Fruit fly (Drosophila melanogaster) whole organism, embryonic: ENCODE results near the gene Muc68Ca.
A peak's percentile ranks its signal among the peaks of the same experiment; 100 is the strongest.

Experiments used
- Antp ChIP-seq: fragments of 200-800 bp; sonication (Bioruptor generic); optimal IDR thresholded peaks from 3 replicates; lab custom pipeline; 2016; ENCODE audit warnings: missing biosample characterization, missing genetic modification characterization
- CG11093 ChIP-seq: fragments of 200-800 bp; sonication (Bioruptor generic); IDR thresholded peaks from 3 replicates; pipeline ENCODE4 v1.3.6; 2022; ENCODE audit warnings: missing biosample characterization, missing genetic modification characterization
- CG11504 ChIP-seq: fragments of 200-800 bp; sonication (Bioruptor generic); optimal IDR thresholded peaks from 3 replicates; lab custom pipeline; 2019; ENCODE audit warnings: missing biosample characterization, mild to moderate bottlenecking, missing genetic modification characterization, moderate library complexity
- CG12942 ChIP-seq: fragments of 200-800 bp; sonication (Bioruptor generic); optimal IDR thresholded peaks from 3 replicates; lab custom pipeline; 2016; ENCODE audit warnings: missing biosample characterization, missing genetic modification characterization
- CG17359 ChIP-seq: fragments of 200-800 bp; sonication (Bioruptor generic); optimal IDR thresholded peaks from 3 replicates; lab custom pipeline; 2018; ENCODE audit warnings: missing biosample characterization, mild to moderate bottlenecking, missing genetic modification characterization, moderate library complexity
- CG17802 ChIP-seq: fragments of 200-800 bp; sonication (Bioruptor generic); optimal IDR thresholded peaks from 2 replicates; lab custom pipeline; 2018; ENCODE audit warnings: missing biosample characterization, mild to moderate bottlenecking, missing genetic modification characterization, moderate library complexity
- CG2889 ChIP-seq: fragments of 200-800 bp; sonication (Bioruptor generic); IDR thresholded peaks from 3 replicates; pipeline ENCODE4 v1.3.6; 2022; ENCODE audit warnings: missing biosample characterization, missing genetic modification characterization
- CG3281 ChIP-seq: fragments of 200-800 bp; sonication (Bioruptor generic); optimal IDR thresholded peaks from 3 replicates; lab custom pipeline; 2017; ENCODE audit warnings: missing biosample characterization, mild to moderate bottlenecking, missing genetic modification characterization
- CG33557 ChIP-seq: fragments of 200-800 bp; sonication (Bioruptor generic); optimal IDR thresholded peaks from 2 replicates; lab custom pipeline; 2019; ENCODE audit warnings: missing biosample characterization, mild to moderate bottlenecking, missing genetic modification characterization, moderate library complexity
- CG3407 ChIP-seq: fragments of 200-800 bp; sonication (Bioruptor generic); optimal IDR thresholded peaks from 2 replicates; lab custom pipeline; 2018; ENCODE audit warnings: missing biosample characterization, mild to moderate bottlenecking, missing genetic modification characterization
- CG34224 ChIP-seq: fragments of 200-800 bp; sonication (Bioruptor generic); IDR thresholded peaks from 3 replicates; pipeline ENCODE4 v1.3.6; 2022; ENCODE audit warnings: missing biosample characterization, missing genetic modification characterization; ENCODE audit not compliant: partially characterized antibody
- CG3838 ChIP-seq: fragments of 200-800 bp; sonication (Bioruptor generic); optimal IDR thresholded peaks from 3 replicates; lab custom pipeline; 2016; ENCODE audit warnings: missing biosample characterization, missing genetic modification characterization
- CG4282 ChIP-seq: fragments of 200-800 bp; sonication (Bioruptor generic); optimal IDR thresholded peaks from 2 replicates; lab custom pipeline; 2016; ENCODE audit warnings: missing biosample characterization, missing genetic modification characterization
- CG6689 ChIP-seq: fragments of 200-800 bp; sonication (Bioruptor generic); IDR thresholded peaks from 2 replicates; pipeline ENCODE4 v1.3.6; 2022; ENCODE audit warnings: missing biosample characterization, missing genetic modification characterization
- CG7987 ChIP-seq: fragments of 200-800 bp; sonication (Bioruptor generic); optimal IDR thresholded peaks from 2 replicates; lab custom pipeline; 2018; ENCODE audit warnings: missing biosample characterization, mild to moderate bottlenecking, missing genetic modification characterization, moderate library complexity
- CG8281 ChIP-seq: fragments of 200-800 bp; sonication (Bioruptor generic); optimal IDR thresholded peaks from 2 replicates; lab custom pipeline; 2018; ENCODE audit warnings: missing biosample characterization, mild to moderate bottlenecking, missing genetic modification characterization, moderate library complexity
- CG8944 ChIP-seq: fragments of 200-800 bp; sonication (Bioruptor generic); optimal IDR thresholded peaks from 3 replicates; lab custom pipeline; 2016; ENCODE audit warnings: missing biosample characterization, missing genetic modification characterization
- CG9932 ChIP-seq: fragments of 200-800 bp; sonication (Bioruptor generic); IDR thresholded peaks from 2 replicates; pipeline ENCODE4 v1.3.6; 2022; ENCODE audit warnings: missing biosample characterization, missing genetic modification characterization
- Doc2 ChIP-seq: fragments of 200-800 bp; sonication (Bioruptor generic); IDR thresholded peaks from 2 replicates; pipeline ENCODE4 v1.3.6; 2022; ENCODE audit warnings: missing biosample characterization, missing genetic modification characterization
- Dp ChIP-seq: fragments of 200-800 bp; sonication (Bioruptor generic); optimal IDR thresholded peaks from 2 replicates; lab custom pipeline; 2018; ENCODE audit warnings: missing biosample characterization, mild to moderate bottlenecking, missing genetic modification characterization, moderate library complexity
- MTF-1 ChIP-seq: fragments of 200-800 bp; sonication (Bioruptor generic); optimal IDR thresholded peaks from 2 replicates; lab custom pipeline; 2018; ENCODE audit warnings: missing biosample characterization, mild to moderate bottlenecking, missing genetic modification characterization, borderline replicate concordance
- Mrtf ChIP-seq: fragments of 200-800 bp; sonication (Bioruptor generic); IDR thresholded peaks from 3 replicates; pipeline ENCODE4 v1.3.6; 2022; ENCODE audit warnings: missing biosample characterization, missing genetic modification characterization
- NC2α ChIP-seq: fragments of 200-800 bp; sonication (Bioruptor generic); optimal IDR thresholded peaks from 2 replicates; lab custom pipeline; 2016; ENCODE audit warnings: missing biosample characterization, missing genetic modification characterization
- NC2β ChIP-seq: fragments of 200-800 bp; sonication (Bioruptor generic); optimal IDR thresholded peaks from 2 replicates; lab custom pipeline; 2016; ENCODE audit warnings: missing biosample characterization, missing genetic modification characterization
- Oli ChIP-seq: fragments of 200-800 bp; sonication (Bioruptor generic); optimal IDR thresholded peaks from 2 replicates; lab custom pipeline; 2018; ENCODE audit warnings: missing biosample characterization, mild to moderate bottlenecking, missing genetic modification characterization, moderate library complexity
- Optix ChIP-seq: fragments of 200-800 bp; sonication (Bioruptor generic); IDR thresholded peaks from 3 replicates; pipeline ENCODE4 v1.3.6; 2022; ENCODE audit warnings: missing biosample characterization, missing genetic modification characterization
- Sin3A ChIP-seq: fragments of >200 bp; optimal IDR thresholded peaks from 2 replicates; lab custom pipeline; 2018
- Usf ChIP-seq: fragments of 200-800 bp; sonication (Bioruptor generic); optimal IDR thresholded peaks from 2 replicates; lab custom pipeline; 2017; ENCODE audit warnings: missing genotype, missing biosample characterization, missing genetic modification characterization
- al ChIP-seq: fragments of 200-800 bp; sonication (Bioruptor generic); IDR thresholded peaks from 2 replicates; pipeline ENCODE4 v1.3.6; 2022; ENCODE audit warnings: missing biosample characterization, missing genetic modification characterization
- ase ChIP-seq: fragments of 200-800 bp; sonication (Bioruptor generic); IDR thresholded peaks from 3 replicates; pipeline ENCODE4 v1.3.6; 2022; ENCODE audit warnings: missing biosample characterization, missing genetic modification characterization
- chif ChIP-seq, 2 experiments: fragments of 200-800 bp; sonication (Bioruptor generic); optimal IDR thresholded peaks; 3 replicates each; lab custom pipeline; 2016; ENCODE audit warnings: missing biosample characterization in 2 of 2, missing genetic modification characterization in 2 of 2
- dimm ChIP-seq: fragments of 200-800 bp; sonication (Bioruptor generic); IDR thresholded peaks from 2 replicates; pipeline ENCODE4 v1.3.6; 2022; ENCODE audit warnings: missing biosample characterization, missing genetic modification characterization
- dmrt11E ChIP-seq: fragments of 200-800 bp; sonication (Bioruptor generic); optimal IDR thresholded peaks from 3 replicates; lab custom pipeline; 2018; ENCODE audit warnings: missing biosample characterization, mild to moderate bottlenecking, missing genetic modification characterization, moderate library complexity
- dysf ChIP-seq: fragments of 200-800 bp; sonication (Bioruptor generic); IDR thresholded peaks from 3 replicates; pipeline ENCODE4 v1.3.6; 2022; ENCODE audit warnings: missing biosample characterization, missing genetic modification characterization
- esg ChIP-seq: fragments of 200-800 bp; sonication (Bioruptor generic); conservative IDR thresholded peaks from 2 replicates; pipeline ENCODE4 v1.3.6; 2022; ENCODE audit warnings: missing biosample characterization, missing genetic modification characterization
- gem ChIP-seq: fragments of 200-800 bp; sonication (Bioruptor generic); optimal IDR thresholded peaks from 2 replicates; lab custom pipeline; 2019; ENCODE audit warnings: missing biosample characterization, mild to moderate bottlenecking, missing genetic modification characterization, moderate library complexity
- gro ChIP-seq: fragments of 200-800 bp; sonication (Bioruptor generic); optimal IDR thresholded peaks from 2 replicates; lab custom pipeline; 2016; ENCODE audit warnings: missing biosample characterization, missing genetic modification characterization
- gsb ChIP-seq: fragments of 200-800 bp; sonication (Bioruptor generic); IDR thresholded peaks from 2 replicates; pipeline ENCODE4 v1.3.6; 2022; ENCODE audit warnings: missing biosample characterization, missing genetic modification characterization
- ind ChIP-seq: fragments of 200-800 bp; sonication (Bioruptor generic); optimal IDR thresholded peaks from 3 replicates; lab custom pipeline; 2016; ENCODE audit warnings: missing biosample characterization, missing genetic modification characterization
- inv ChIP-seq: fragments of 200-800 bp; sonication (Bioruptor generic); IDR thresholded peaks from 2 replicates; pipeline ENCODE4 v1.3.6; 2022; ENCODE audit warnings: missing biosample characterization, missing genetic modification characterization; ENCODE audit not compliant: partially characterized antibody
- kah ChIP-seq: fragments of 200-800 bp; sonication (Bioruptor generic); optimal IDR thresholded peaks from 2 replicates; lab custom pipeline; 2018; ENCODE audit warnings: missing biosample characterization, mild to moderate bottlenecking, missing genetic modification characterization
- lilli ChIP-seq: fragments of 200-800 bp; sonication (Bioruptor generic); optimal IDR thresholded peaks from 3 replicates; lab custom pipeline; 2016; ENCODE audit warnings: missing biosample characterization, missing genetic modification characterization
- maf-S ChIP-seq: fragments of 200-800 bp; sonication (Bioruptor generic); optimal IDR thresholded peaks from 2 replicates; lab custom pipeline; 2016; ENCODE audit warnings: missing biosample characterization, missing genetic modification characterization
- odd ChIP-seq: fragments of 200-800 bp; sonication (Bioruptor generic); optimal IDR thresholded peaks from 2 replicates; lab custom pipeline; 2017; ENCODE audit warnings: missing biosample characterization, mild to moderate bottlenecking, missing genetic modification characterization
- onecut ChIP-seq: fragments of 200-800 bp; sonication (Bioruptor generic); IDR thresholded peaks from 2 replicates; pipeline ENCODE4 v1.3.6; 2022; ENCODE audit warnings: missing biosample characterization, missing genetic modification characterization
- phol ChIP-seq: fragments of 200-800 bp; sonication (Bioruptor generic); optimal IDR thresholded peaks from 3 replicates; lab custom pipeline; 2018; ENCODE audit warnings: missing biosample characterization, mild to moderate bottlenecking, missing genetic modification characterization, moderate library complexity
- pita ChIP-seq: fragments of 200-800 bp; sonication (Bioruptor generic); optimal IDR thresholded peaks from 2 replicates; lab custom pipeline; 2017; ENCODE audit warnings: missing biosample characterization, mild to moderate bottlenecking, missing genetic modification characterization
- sqz ChIP-seq: fragments of 200-800 bp; sonication (Bioruptor generic); optimal IDR thresholded peaks from 3 replicates; lab custom pipeline; 2018; ENCODE audit warnings: missing biosample characterization, mild to moderate bottlenecking, missing genetic modification characterization
- trh ChIP-seq: fragments of 200-800 bp; sonication (Bioruptor generic); optimal IDR thresholded peaks from 2 replicates; lab custom pipeline; 2016; ENCODE audit warnings: missing biosample characterization, missing genetic modification characterization
- wdn ChIP-seq: fragments of 200-800 bp; sonication (Bioruptor generic); IDR thresholded peaks from 2 replicates; pipeline ENCODE4 v1.3.6; 2022; ENCODE audit warnings: missing biosample characterization, missing genetic modification characterization
- z ChIP-seq: fragments of 200-800 bp; sonication (Bioruptor generic); IDR thresholded peaks from 3 replicates; pipeline ENCODE4 v1.3.6; 2022; ENCODE audit warnings: missing biosample characterization, missing genetic modification characterization
- zen2 ChIP-seq: fragments of 200-800 bp; sonication (Bioruptor generic); IDR thresholded peaks from 3 replicates; pipeline ENCODE4 v1.3.6; 2022; ENCODE audit warnings: missing biosample characterization, missing genetic modification characterization; ENCODE audit not compliant: partially characterized antibody
- zfh2 ChIP-seq: fragments of 200-800 bp; sonication (Bioruptor generic); optimal IDR thresholded peaks from 2 replicates; lab custom pipeline; 2016; ENCODE audit warnings: missing biosample characterization, missing genetic modification characterization

The Muc68Ca gene

DNA sequence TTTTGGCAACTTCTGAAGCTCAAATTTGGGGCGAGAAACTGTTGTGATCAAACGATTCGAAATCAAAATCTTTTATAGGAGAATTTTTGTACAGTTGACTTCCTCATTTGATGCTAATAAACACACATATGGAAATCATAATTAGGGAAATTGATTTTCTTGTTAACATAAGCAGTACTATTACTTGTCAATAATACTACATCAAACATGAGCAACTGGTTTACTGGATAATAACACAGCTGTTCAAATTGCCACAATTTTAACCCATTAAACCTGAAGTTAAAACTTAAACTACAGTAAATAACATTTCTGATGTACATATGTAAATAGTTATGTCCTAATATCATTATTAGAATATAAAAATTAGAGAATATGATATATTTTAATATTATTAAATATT is 40.0 kb downstream of the Muc68Ca start, which contains the start of gene CG43390 (continued):
- no peak for TF ChIP-seq zen2 (GFP tag; lab: Robert Waterston, UW)
- no peak for TF ChIP-seq CG6689 (GFP tag; lab: Robert Waterston, UW)
- TF ChIP-seq NC2α (GFP tag; lab: Kevin White, UChicago) = no peak
- TF ChIP-seq Usf (GFP tag; lab: Kevin White, UChicago) = no peak
- no peak for TF ChIP-seq CG17802
- TF ChIP-seq onecut (GFP tag; lab: Robert Waterston, UW) = no peak
- no peak for TF ChIP-seq CG11504
- TF ChIP-seq odd (GFP tag; lab: Kevin White, UChicago) = peak; percentile 52
- no peak for TF ChIP-seq ind
- TF ChIP-seq inv (GFP tag; lab: Robert Waterston, UW) = no peak
- TF ChIP-seq CG34224 (GFP tag; lab: Robert Waterston, UW) = no peak
- TF ChIP-seq CG4282 (GFP tag; lab: Kevin White, UChicago) = no peak
- TF ChIP-seq kah = no peak
- TF ChIP-seq CG12942 (GFP tag; lab: Kevin White, UChicago) = no peak
- TF ChIP-seq al (GFP tag; lab: Robert Waterston, UW) = no peak
- TF ChIP-seq NC2β (GFP tag; lab: Kevin White, UChicago) = no peak
- no peak for TF ChIP-seq pita
- TF ChIP-seq Sin3A (lab: Kevin White, UChicago) = no peak
- peak; percentile 66 for TF ChIP-seq gsb (GFP tag; lab: Robert Waterston, UW)
- TF ChIP-seq CG8944 (GFP tag; lab: Kevin White, UChicago) = no peak
- TF ChIP-seq ase (GFP tag; lab: Robert Waterston, UW) = no peak
- TF ChIP-seq CG9932 (GFP tag; lab: Robert Waterston, UW) = no peak
- no peak for TF ChIP-seq CG3281
- TF ChIP-seq gem (tag; lab: Kevin White, UChicago) = peak; percentile 59
- no peak for TF ChIP-seq CG2889 (GFP tag; lab: Robert Waterston, UW)
- no peak for TF ChIP-seq Oli (tag; lab: Kevin White, UChicago)
- TF ChIP-seq CG8281 (tag; lab: Kevin White, UChicago) = peak; percentile 14
- peak; percentile 51; the same call in 1 of the 3 replicates for TF ChIP-seq dysf (GFP tag; lab: Robert Waterston, UW)
- TF ChIP-seq sqz (GFP tag; lab: Kevin White, UChicago) = no peak
- TF ChIP-seq Doc2 = no peak
- peak; percentile 7 for TF ChIP-seq maf-S (GFP tag; lab: Kevin White, UChicago)
- no peak for TF ChIP-seq CG33557 (GFP tag; lab: Kevin White, UChicago)
- TF ChIP-seq CG3407 (GFP tag; lab: Kevin White, UChicago) = peak; percentile 4
- no peak for TF ChIP-seq esg
- no peak for TF ChIP-seq zfh2
- TF ChIP-seq Mrtf = no peak
- no peak for TF ChIP-seq MTF-1 (GFP tag; lab: Kevin White, UChicago)
- no peak for TF ChIP-seq dimm
- no peak for TF ChIP-seq Optix (GFP tag; lab: Robert Waterston, UW)
- TF ChIP-seq z = no peak
- no peak for TF ChIP-seq CG17359 (tag; lab: Kevin White, UChicago)
- TF ChIP-seq trh (GFP tag; lab: Kevin White, UChicago) = peak; percentile 2
- no peak for TF ChIP-seq Antp (GFP tag; lab: Kevin White, UChicago)
- TF ChIP-seq CG11093 = no peak
- peak; percentile 56 for TF ChIP-seq CG7987 (GFP tag; lab: Kevin White, UChicago)
- no peak for TF ChIP-seq chif (GFP tag; optimal IDR thresholded peaks at IDR 0.05; lab: Kevin White, UChicago)
- TF ChIP-seq dmrt11E (tag; lab: Kevin White, UChicago) = no peak
- no peak for TF ChIP-seq phol
- TF ChIP-seq CG3838 = no peak
- no peak for TF ChIP-seq lilli (GFP tag; lab: Kevin White, UChicago)
- no peak for TF ChIP-seq Dp (GFP tag; lab: Kevin White, UChicago)
- no peak; the same call in 1 of the 2 replicates for TF ChIP-seq wdn (GFP tag; lab: Robert Waterston, UW)
- TF ChIP-seq gro (GFP tag; lab: Kevin White, UChicago) = peak; percentile 59
